Worm (Caenorhabditis elegans) whole organism, midembryonic: ENCODE results near the gene rcan-1.

ENCODE experiments used
- T22C8.4 ChIP-seq: fragments of 200-800 bp; sonication (Bioruptor generic); IDR thresholded peaks from 2 replicates; pipeline ENCODE4 v1.3.6; 2022; ENCODE audit warnings: missing genetic modification characterization, missing compliant biosample characterization
- cog-1 ChIP-seq: sonication (generic microtip); optimal IDR thresholded peaks from 2 replicates; lab custom pipeline; 2016; ENCODE audit warnings: missing genetic modification characterization, missing compliant biosample characterization
- flt-1 ChIP-seq: fragments of 200-800 bp; sonication (Bioruptor generic); IDR thresholded peaks from 2 replicates; pipeline ENCODE4 v1.3.6; 2022; ENCODE audit warnings: missing genetic modification characterization, missing compliant biosample characterization
- klf-2 ChIP-seq: fragments of 200-800 bp; sonication (Bioruptor generic); conservative IDR thresholded peaks from 2 replicates; pipeline ENCODE4 v1.3.6; 2022; ENCODE audit warnings: missing genetic modification reagents, missing genetic modification characterization, missing compliant biosample characterization
- med-1 ChIP-seq: sonication (generic microtip); optimal IDR thresholded peaks from 2 replicates; lab custom pipeline; 2017; ENCODE audit warnings: missing genetic modification characterization, mild to moderate bottlenecking, missing compliant biosample characterization, antibody characterized with exemption, missing genetic modification reagents; ENCODE audit not compliant: insufficient read depth
- tab-1 ChIP-seq: fragments of 200-800 bp; sonication (Bioruptor generic); IDR thresholded peaks from 2 replicates; pipeline ENCODE4 v1.3.6; 2022; ENCODE audit warnings: missing genetic modification characterization, missing compliant biosample characterization
- ztf-23 ChIP-seq: fragments of 200-800 bp; sonication (Bioruptor generic); IDR thresholded peaks from 2 replicates; pipeline ENCODE4 v1.3.6; 2022; ENCODE audit warnings: missing genetic modification reagents, missing genetic modification characterization, missing compliant biosample characterization
- ztf-29 ChIP-seq: fragments of 200-800 bp; sonication (Bioruptor generic); IDR thresholded peaks from 2 replicates; pipeline ENCODE4 v1.3.6; 2022; ENCODE audit warnings: missing genetic modification reagents, missing genetic modification characterization, missing compliant biosample characterization

DNA sequence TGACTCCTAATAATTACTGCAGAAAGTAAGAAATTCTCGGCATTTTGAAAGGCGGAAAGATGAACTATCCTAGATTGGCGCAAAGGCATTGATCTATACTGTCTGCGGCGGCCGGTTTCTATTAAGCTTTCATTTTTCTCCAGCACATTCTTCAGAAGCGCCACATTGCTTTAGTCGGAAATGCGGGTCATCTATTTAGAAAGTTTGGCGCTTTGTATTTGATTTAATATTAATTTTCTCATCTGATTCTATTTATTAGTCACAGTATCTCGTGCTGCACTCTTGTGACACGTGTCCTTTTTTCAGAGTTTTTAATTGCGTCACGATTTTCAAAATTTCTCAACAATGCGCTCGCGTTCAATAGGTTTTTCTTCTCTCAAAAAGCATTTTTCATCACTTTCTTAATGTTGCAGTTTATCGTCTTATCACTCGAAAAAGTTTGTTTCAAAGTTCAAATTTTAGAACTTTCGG, 31.1 kb upstream of the rcan-1 start:
- TF ChIP-seq T22C8.4 (no peak), tab-1 (no peak), cog-1 (tag; lab: Kevin White, UChicago) (no peak), med-1 (GFP tag; lab: Kevin White, UChicago) (no peak), ztf-23 (no peak), klf-2 (GFP tag; lab: Robert Waterston, UW) (no peak), ztf-29 (GFP tag; lab: Robert Waterston, UW) (no peak), flt-1 (GFP tag; lab: Robert Waterston, UW) (peak; percentile 15; the same call in 1 of the 2 replicates)
